Worm (Caenorhabditis elegans): ENCODE results near the gene daz-1.

daz-1 gene

DNA sequence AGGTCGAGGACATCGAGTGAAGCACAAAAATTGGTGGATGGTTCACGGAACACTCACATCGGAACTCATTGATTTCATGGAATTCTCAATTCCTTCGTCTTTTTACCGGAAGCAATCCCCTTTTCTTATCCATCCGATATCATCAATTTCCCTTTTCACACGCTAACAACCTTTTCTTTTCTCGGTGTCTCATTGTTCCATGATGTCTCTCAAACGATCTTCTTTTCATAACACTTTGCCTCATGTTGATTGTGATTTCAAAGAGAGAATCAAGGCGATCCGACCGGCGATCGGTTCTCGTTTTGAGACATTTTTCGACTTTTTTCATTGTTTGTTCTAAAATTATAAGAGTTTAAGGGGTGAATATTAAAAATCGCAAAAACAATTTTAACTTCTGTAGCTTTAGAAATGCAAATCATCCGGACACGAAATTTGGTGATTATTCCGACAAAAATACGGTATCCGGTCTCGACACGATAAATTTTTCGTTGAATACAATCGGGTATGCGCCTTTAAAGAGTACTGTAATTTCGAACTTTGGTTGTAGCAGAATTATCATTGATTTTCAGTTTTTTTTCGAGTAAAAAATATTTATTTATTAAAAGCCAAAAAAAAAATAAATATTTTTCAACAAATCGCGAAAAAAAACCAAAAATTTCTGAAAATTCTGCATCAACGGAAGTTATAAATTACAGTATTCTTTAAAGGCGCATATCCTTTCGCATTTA lies 2.7 kb downstream of the daz-1 start:
- TF ChIP-seq elt-4 (tag; optimal IDR thresholded peaks at IDR 0.05) = no peak
- no peak for TF ChIP-seq ceh-18 (tag; optimal IDR thresholded peaks at IDR 0.05)
- TF ChIP-seq C08G9.2 (tag; optimal IDR thresholded peaks at IDR 0.05) = no peak
- no peak for TF ChIP-seq ceh-6 (GFP tag; optimal IDR thresholded peaks at IDR 0.05)
- TF ChIP-seq rnt-1 (tag; optimal IDR thresholded peaks at IDR 0.05) = no peak
- TF ChIP-seq hlh-8 (tag; optimal IDR thresholded peaks at IDR 0.05) = no peak

DNA sequence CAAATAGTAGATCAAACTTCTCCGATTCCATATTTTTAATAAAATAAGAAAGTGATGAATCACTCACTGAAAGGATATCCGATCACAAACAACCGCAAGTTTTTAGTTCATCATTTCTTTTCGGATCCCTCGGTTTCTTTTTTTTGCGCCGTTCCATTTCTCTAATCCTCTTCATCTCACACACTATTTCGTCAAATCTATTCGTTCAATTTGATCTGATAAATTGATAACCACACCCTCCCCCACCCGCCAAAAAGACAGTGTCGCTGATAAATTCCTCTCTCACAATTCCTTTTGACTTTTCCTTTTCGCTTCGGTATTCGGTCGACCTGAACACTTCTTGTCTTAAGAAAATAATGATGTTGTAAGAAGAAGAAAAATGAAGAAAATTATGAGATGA lies 3.4 kb downstream of the daz-1 start:
- TF ChIP-seq npax-4 (tag; optimal IDR thresholded peaks at IDR 0.05) (no peak), elt-2 (tag; optimal IDR thresholded peaks at IDR 0.05) (peak; percentile 42), dve-1 (tag; optimal IDR thresholded peaks at IDR 0.05) (no peak)

DNA sequence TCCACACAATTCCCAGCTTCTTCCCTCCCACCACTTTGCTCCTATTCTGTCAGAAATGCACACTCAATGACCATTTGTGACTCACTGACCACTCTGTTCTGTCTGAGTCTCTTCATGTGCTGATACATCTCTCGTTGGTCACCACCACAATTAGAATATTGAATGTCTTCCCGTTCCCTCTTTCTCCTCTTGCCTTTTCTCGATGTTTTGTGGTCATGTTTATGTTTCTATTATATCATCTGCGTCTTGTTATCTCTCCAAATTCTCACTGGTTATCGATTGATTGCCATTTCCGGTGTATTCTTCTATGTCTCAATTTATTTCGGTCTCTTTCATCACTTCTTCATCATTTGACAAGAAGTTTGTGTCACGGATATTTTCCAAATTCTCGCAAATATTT lies 4.8 kb downstream of the daz-1 start:
- peak; percentile 19 for TF ChIP-seq tbx-2 (tag; optimal IDR thresholded peaks at IDR 0.05)
- TF ChIP-seq ceh-18 (tag; optimal IDR thresholded peaks at IDR 0.05) = no peak
- TF ChIP-seq Y22D7AL.16 (tag; optimal IDR thresholded peaks at IDR 0.05) = no peak
- TF ChIP-seq pat-9 (tag; optimal IDR thresholded peaks at IDR 0.05) = no peak
- TF ChIP-seq ama-1 (optimal IDR thresholded peaks at IDR 0.05) = no peak
- TF ChIP-seq elt-2 (tag; optimal IDR thresholded peaks at IDR 0.05) = peak; percentile 34
- no peak for TF ChIP-seq pqm-1 (tag; optimal IDR thresholded peaks at IDR 0.05)
- peak; percentile 7 for TF ChIP-seq hlh-30 (tag; optimal IDR thresholded peaks at IDR 0.05; ENCODE audit: insufficient read depth)
- no peak for TF ChIP-seq elt-4 (tag; optimal IDR thresholded peaks at IDR 0.05)
- TF ChIP-seq F13H6.1 (tag; optimal IDR thresholded peaks at IDR 0.05) = no peak
- TF ChIP-seq ztf-16 (tag; optimal IDR thresholded peaks at IDR 0.05) = no peak
- no peak for TF ChIP-seq sox-4 (tag; optimal IDR thresholded peaks at IDR 0.05)
- no peak for TF ChIP-seq ahr-1 (tag; optimal IDR thresholded peaks at IDR 0.05)
- TF ChIP-seq mec-3 (tag; optimal IDR thresholded peaks at IDR 0.05; ENCODE audit: borderline replicate concordance) = no peak
- no peak for TF ChIP-seq lim-6 (tag; optimal IDR thresholded peaks at IDR 0.05)
- no peak for TF ChIP-seq C08G9.2 (tag; optimal IDR thresholded peaks at IDR 0.05)
- TF ChIP-seq ceh-34 (tag; optimal IDR thresholded peaks at IDR 0.05) = peak; percentile 30
- TF ChIP-seq lin-11 (tag; optimal IDR thresholded peaks at IDR 0.05) = no peak
- no peak for TF ChIP-seq pax-1 (tag; optimal IDR thresholded peaks at IDR 0.05)
- no peak for TF ChIP-seq ceh-9 (tag; optimal IDR thresholded peaks at IDR 0.05)
- TF ChIP-seq unc-42 (tag; optimal IDR thresholded peaks at IDR 0.05) = no peak
- TF ChIP-seq nhr-11 (tag; optimal IDR thresholded peaks at IDR 0.05) = no peak
- no peak for TF ChIP-seq unc-86 (tag; optimal IDR thresholded peaks at IDR 0.05)
- no peak for TF ChIP-seq T23F11.4 (GFP tag; optimal IDR thresholded peaks at IDR 0.05)
- no peak for TF ChIP-seq ceh-45 (GFP tag; IDR thresholded peaks at IDR 0.05)
- TF ChIP-seq pros-1 (tag; optimal IDR thresholded peaks at IDR 0.05) = no peak
- TF ChIP-seq ceh-2 (tag; optimal IDR thresholded peaks at IDR 0.05) = no peak
- TF ChIP-seq ceh-22 (tag; optimal IDR thresholded peaks at IDR 0.05) = no peak
- no peak for TF ChIP-seq pha-4 (tag; optimal IDR thresholded peaks at IDR 0.05)
- peak; percentile 2 for TF ChIP-seq ceh-31 (tag; optimal IDR thresholded peaks at IDR 0.05)
- no peak for TF ChIP-seq pha-2 (tag; optimal IDR thresholded peaks at IDR 0.05)
- no peak for TF ChIP-seq nfya-1 (tag; optimal IDR thresholded peaks at IDR 0.05)
- no peak for TF ChIP-seq hlh-13 (GFP tag; optimal IDR thresholded peaks at IDR 0.05)
- no peak for TF ChIP-seq zip-5 (tag; optimal IDR thresholded peaks at IDR 0.05)
- no peak for TF ChIP-seq ceh-48 (tag; optimal IDR thresholded peaks at IDR 0.05)
- no peak for TF ChIP-seq fkh-10 (GFP tag; optimal IDR thresholded peaks at IDR 0.05)
- TF ChIP-seq syd-9 (tag; optimal IDR thresholded peaks at IDR 0.05) = no peak
- TF ChIP-seq unc-3 (GFP tag; conservative IDR thresholded peaks at IDR 0.05) = no peak
- TF ChIP-seq unc-3 (tag; optimal IDR thresholded peaks at IDR 0.05) = no peak
- no peak for TF ChIP-seq hlh-15 (tag; optimal IDR thresholded peaks at IDR 0.05)
- no peak for TF ChIP-seq ttx-3 (tag; optimal IDR thresholded peaks at IDR 0.05)
- TF ChIP-seq K09A11.1 (tag; optimal IDR thresholded peaks at IDR 0.05; ENCODE audit: insufficient read depth) = no peak
- peak; percentile 9 for TF ChIP-seq rnt-1 (tag; optimal IDR thresholded peaks at IDR 0.05)
- TF ChIP-seq unc-55 (GFP tag; optimal IDR thresholded peaks at IDR 0.05) = peak; percentile 37
- TF ChIP-seq hlh-6 (tag; optimal IDR thresholded peaks at IDR 0.05) = no peak
